Fruit fly (Drosophila melanogaster): ENCODE measurements around the gene mRpS6.

DNA sequence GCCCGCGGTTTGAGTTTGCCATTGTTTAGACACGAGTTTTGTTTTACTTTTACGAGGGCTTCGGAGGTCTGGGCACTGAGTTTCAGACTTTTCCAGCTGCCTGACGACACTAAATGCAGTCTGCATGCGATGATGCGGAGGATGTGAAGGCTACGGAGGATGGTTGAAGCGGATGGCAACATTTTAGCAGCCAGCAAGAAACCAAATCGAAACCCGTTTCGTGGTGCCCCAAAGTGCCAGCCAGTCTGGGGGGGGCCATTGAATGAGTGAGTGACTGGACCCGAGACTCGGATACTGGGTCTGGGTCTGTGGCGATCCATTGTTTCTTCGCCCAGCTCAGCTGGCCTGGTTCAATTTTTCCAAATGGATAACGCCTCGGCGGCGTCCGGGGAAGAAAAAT lies 15.0 kb upstream of the mRpS6 start:
- TF ChIP-seq vri (GFP tag; optimal IDR thresholded peaks at IDR 0.05) (no peak), Sox102F (GFP tag; optimal IDR thresholded peaks at IDR 0.05) (no peak), CG11294 (GFP tag; IDR thresholded peaks at IDR 0.05) (no peak), Sox15 (GFP tag; optimal IDR thresholded peaks at IDR 0.05) (no peak), CG10669 (GFP tag; optimal IDR thresholded peaks at IDR 0.05) (no peak), achi (GFP tag; optimal IDR thresholded peaks at IDR 0.05) (no peak)

Data from whole organism, prepupa.